Worm (Caenorhabditis elegans) whole organism, L2 larva: ENCODE measurements around the gene glo-4.

Experiments
- egl-27 ChIP-seq: sonication (generic microtip); optimal IDR thresholded peaks from 3 replicates; lab custom pipeline; 2017; ENCODE audit warnings: missing biosample characterization, missing genetic modification reagents, missing genetic modification characterization
- nhr-25 ChIP-seq: fragments of 150-350 bp; sonication (generic microtip); optimal IDR thresholded peaks from 3 replicates; lab custom pipeline; 2014; ENCODE audit warnings: missing biosample characterization, missing genetic modification characterization
- snpc-4 ChIP-seq: fragments of 150-350 bp; optimal IDR thresholded peaks from 2 replicates; lab custom pipeline; 2014; ENCODE audit warnings: missing biosample characterization, missing genetic modification characterization
- unc-39 ChIP-seq: fragments of 150-350 bp; optimal IDR thresholded peaks from 2 replicates; lab custom pipeline; 2014; ENCODE audit warnings: missing biosample characterization, missing genetic modification characterization

- TF ChIP-seq egl-27 (tag; lab: Kevin White, UChicago) (no peak), unc-39 (tag; lab: Kevin White, UChicago) (no peak), nhr-25 (no peak), snpc-4 (tag; lab: Kevin White, UChicago) (no peak)
These were observed 24.8 kb downstream of the glo-4 start for ce11 chrV:9218214-9218613.
